Fruit fly (Drosophila melanogaster) whole organism, embryonic: Measurements from ENCODE around the gene spn-B.
A peak's percentile ranks its signal among the peaks of the same experiment; 100 is the strongest.

Source experiments
- Atf-2 ChIP-seq: fragments of 200-800 bp; sonication (Bioruptor generic); optimal IDR thresholded peaks from 2 replicates; lab custom pipeline; 2016; ENCODE audit warnings: missing biosample characterization, missing genetic modification characterization
- Atf6 ChIP-seq: fragments of 200-800 bp; sonication (Bioruptor generic); IDR thresholded peaks from 2 replicates; pipeline ENCODE4 v1.3.6; 2022; ENCODE audit warnings: missing biosample characterization, missing genetic modification characterization
- CG10267 ChIP-seq: fragments of 200-800 bp; sonication (Bioruptor generic); optimal IDR thresholded peaks from 2 replicates; lab custom pipeline; 2018; ENCODE audit warnings: missing biosample characterization, mild to moderate bottlenecking, missing genetic modification characterization, moderate library complexity
- CG10366 ChIP-seq: fragments of 200-800 bp; sonication (Bioruptor generic); IDR thresholded peaks from 2 replicates; pipeline ENCODE4 v1.3.6; 2022; ENCODE audit warnings: missing biosample characterization, missing genetic modification characterization
- CG10462 ChIP-seq: fragments of 200-800 bp; sonication (Bioruptor generic); optimal IDR thresholded peaks from 2 replicates; lab custom pipeline; 2016; ENCODE audit warnings: missing biosample characterization, missing genetic modification characterization
- CG10654 ChIP-seq: fragments of 200-800 bp; sonication (Bioruptor generic); optimal IDR thresholded peaks from 2 replicates; lab custom pipeline; 2016; ENCODE audit warnings: missing biosample characterization, missing genetic modification characterization
- CG12071 ChIP-seq: fragments of 200-800 bp; sonication (Bioruptor generic); optimal IDR thresholded peaks from 3 replicates; lab custom pipeline; 2018; ENCODE audit warnings: missing biosample characterization, mild to moderate bottlenecking, missing genetic modification characterization
- CG12155 ChIP-seq: fragments of 200-800 bp; sonication (Bioruptor generic); optimal IDR thresholded peaks from 3 replicates; lab custom pipeline; 2016; ENCODE audit warnings: missing biosample characterization, missing genetic modification characterization
- CG12299 ChIP-seq: fragments of 200-800 bp; sonication (Bioruptor generic); optimal IDR thresholded peaks from 2 replicates; lab custom pipeline; 2018; ENCODE audit warnings: missing biosample characterization, mild to moderate bottlenecking, missing genetic modification characterization
- CG13123 ChIP-seq: fragments of 200-800 bp; sonication (Bioruptor generic); optimal IDR thresholded peaks from 2 replicates; lab custom pipeline; 2016; ENCODE audit warnings: missing biosample characterization, missing genetic modification characterization
- CG14441 ChIP-seq: fragments of 200-800 bp; sonication (Bioruptor generic); IDR thresholded peaks from 2 replicates; pipeline ENCODE4 v1.3.6; 2022; ENCODE audit warnings: missing biosample characterization, missing genetic modification characterization
- CG1603 ChIP-seq: fragments of 200-800 bp; sonication (Bioruptor generic); optimal IDR thresholded peaks from 2 replicates; lab custom pipeline; 2019; ENCODE audit warnings: missing biosample characterization, mild to moderate bottlenecking, missing genetic modification characterization, moderate library complexity
- CG17612 ChIP-seq: fragments of 200-800 bp; sonication (Bioruptor generic); IDR thresholded peaks from 2 replicates; pipeline ENCODE4 v1.3.6; 2022; ENCODE audit warnings: missing biosample characterization, missing genetic modification characterization
- CG2120 ChIP-seq: fragments of 200-800 bp; sonication (Bioruptor generic); optimal IDR thresholded peaks from 3 replicates; lab custom pipeline; 2016; ENCODE audit warnings: missing biosample characterization, missing genetic modification characterization
- CG31441 ChIP-seq: fragments of 200-800 bp; sonication (Bioruptor generic); IDR thresholded peaks from 2 replicates; pipeline ENCODE4 v1.3.6; 2022; ENCODE audit warnings: missing biosample characterization, missing genetic modification characterization
- CG32532 ChIP-seq: fragments of 200-800 bp; sonication (Bioruptor generic); IDR thresholded peaks from 2 replicates; pipeline ENCODE4 v1.3.6; 2022; ENCODE audit warnings: missing biosample characterization, missing genetic modification characterization
- CG4730 ChIP-seq: fragments of 200-800 bp; sonication (Bioruptor generic); IDR thresholded peaks from 2 replicates; pipeline ENCODE4 v1.3.6; 2022; ENCODE audit warnings: missing biosample characterization, missing genetic modification characterization
- CG6654 ChIP-seq: fragments of 200-800 bp; sonication (Bioruptor generic); optimal IDR thresholded peaks from 2 replicates; lab custom pipeline; 2017; ENCODE audit warnings: missing biosample characterization, mild to moderate bottlenecking, missing genetic modification characterization
- CG7745 ChIP-seq: fragments of 200-800 bp; sonication (Bioruptor generic); optimal IDR thresholded peaks from 2 replicates; lab custom pipeline; 2018; ENCODE audit warnings: missing biosample characterization, mild to moderate bottlenecking, missing genetic modification characterization, moderate library complexity
- CG8388 ChIP-seq: fragments of 200-800 bp; sonication (Bioruptor generic); optimal IDR thresholded peaks from 2 replicates; lab custom pipeline; 2019; ENCODE audit warnings: missing biosample characterization, mild to moderate bottlenecking, missing genetic modification characterization, moderate library complexity
- CG8944 ChIP-seq: fragments of 200-800 bp; sonication (Bioruptor generic); optimal IDR thresholded peaks from 3 replicates; lab custom pipeline; 2016; ENCODE audit warnings: missing biosample characterization, missing genetic modification characterization
- CG9932 ChIP-seq: fragments of 200-800 bp; sonication (Bioruptor generic); IDR thresholded peaks from 2 replicates; pipeline ENCODE4 v1.3.6; 2022; ENCODE audit warnings: missing biosample characterization, missing genetic modification characterization
- D19B ChIP-seq: fragments of 200-800 bp; sonication (Bioruptor generic); optimal IDR thresholded peaks from 2 replicates; lab custom pipeline; 2017; ENCODE audit warnings: missing biosample characterization, mild to moderate bottlenecking, missing genetic modification characterization
- Dek ChIP-seq: fragments of 200-800 bp; sonication (Bioruptor generic); optimal IDR thresholded peaks from 3 replicates; lab custom pipeline; 2019; ENCODE audit warnings: missing biosample characterization, mild to moderate bottlenecking, missing genetic modification characterization, moderate library complexity
- Dip2 ChIP-seq: fragments of 200-800 bp; sonication (Bioruptor generic); IDR thresholded peaks from 2 replicates; pipeline ENCODE4 v1.3.6; 2022; ENCODE audit warnings: missing biosample characterization, missing genetic modification characterization
- Ets65A ChIP-seq: fragments of 200-800 bp; sonication (Bioruptor generic); peaks from one replicate; lab custom pipeline; 2016; ENCODE audit warnings: missing biosample characterization, missing genetic modification characterization
- HHEX ChIP-seq: fragments of 200-800 bp; sonication (Bioruptor generic); optimal IDR thresholded peaks from 3 replicates; lab custom pipeline; 2017; ENCODE audit warnings: missing biosample characterization, mild to moderate bottlenecking, missing genetic modification characterization, missing genetic modification reagents
- HmgD ChIP-seq: fragments of 200-800 bp; sonication (Bioruptor generic); optimal IDR thresholded peaks from 3 replicates; lab custom pipeline; 2016; ENCODE audit warnings: missing biosample characterization, missing genetic modification characterization
- Hmx ChIP-seq: fragments of 200-800 bp; sonication (Bioruptor generic); optimal IDR thresholded peaks from 2 replicates; lab custom pipeline; 2016; ENCODE audit warnings: missing biosample characterization, missing genetic modification characterization
- Sox102F ChIP-seq: fragments of 200-800 bp; sonication (Bioruptor generic); optimal IDR thresholded peaks from 2 replicates; lab custom pipeline; 2018; ENCODE audit warnings: missing biosample characterization, mild to moderate bottlenecking, missing genetic modification characterization, moderate library complexity
- Tbp ChIP-seq: fragments of >200 bp; optimal IDR thresholded peaks from 2 replicates; lab custom pipeline; 2018; ENCODE audit warnings: missing biosample characterization, missing genetic modification characterization
- Vsx1 ChIP-seq: fragments of 200-800 bp; sonication (Bioruptor generic); optimal IDR thresholded peaks from 2 replicates; lab custom pipeline; 2017; ENCODE audit warnings: missing biosample characterization, mild to moderate bottlenecking, missing genetic modification characterization, missing genetic modification reagents
- br ChIP-seq: fragments of >200 bp; optimal IDR thresholded peaks from 2 replicates; lab custom pipeline; 2017
- crc ChIP-seq: fragments of 200-800 bp; sonication (Bioruptor generic); optimal IDR thresholded peaks from 2 replicates; lab custom pipeline; 2016; ENCODE audit warnings: missing biosample characterization, missing genetic modification characterization
- dati ChIP-seq: fragments of 200-800 bp; sonication (Bioruptor generic); IDR thresholded peaks from 2 replicates; pipeline ENCODE4 v1.3.6; 2022; ENCODE audit warnings: missing biosample characterization, missing genetic modification characterization
- dpn ChIP-seq, 2 experiments: fragments of 200-800 bp; sonication (Bioruptor generic); optimal IDR thresholded peaks; 3 replicates each; lab custom pipeline; 2016; ENCODE audit warnings: missing biosample characterization in 2 of 2, missing genetic modification characterization in 2 of 2
- ems ChIP-seq: fragments of 200-800 bp; sonication (Bioruptor generic); optimal IDR thresholded peaks from 3 replicates; lab custom pipeline; 2016; ENCODE audit warnings: missing biosample characterization, missing genetic modification characterization
- en ChIP-seq: fragments of 200-800 bp; sonication (Bioruptor generic); optimal IDR thresholded peaks from 2 replicates; lab custom pipeline; 2016; ENCODE audit warnings: missing biosample characterization, missing genetic modification characterization
- fd64A ChIP-seq: fragments of 200-800 bp; sonication (Bioruptor generic); optimal IDR thresholded peaks from 3 replicates; lab custom pipeline; 2018; ENCODE audit warnings: missing biosample characterization, mild to moderate bottlenecking, missing genetic modification characterization
- fru ChIP-seq: fragments of >200 bp; optimal IDR thresholded peaks from 2 replicates; lab custom pipeline; 2017
- grau ChIP-seq: fragments of 200-800 bp; optimal IDR thresholded peaks from 3 replicates; lab custom pipeline; 2019; ENCODE audit warnings: missing biosample characterization, mild to moderate bottlenecking, missing genetic modification characterization, moderate library complexity
- ind ChIP-seq: fragments of 200-800 bp; sonication (Bioruptor generic); optimal IDR thresholded peaks from 3 replicates; lab custom pipeline; 2016; ENCODE audit warnings: missing biosample characterization, missing genetic modification characterization
- jumu ChIP-seq: fragments of 200-800 bp; sonication (Bioruptor generic); optimal IDR thresholded peaks from 3 replicates; lab custom pipeline; 2016; ENCODE audit warnings: missing biosample characterization, missing genetic modification characterization
- kni ChIP-seq: fragments of 200-800 bp; sonication (Bioruptor generic); optimal IDR thresholded peaks from 3 replicates; lab custom pipeline; 2017; ENCODE audit warnings: mild to moderate bottlenecking, missing biosample characterization, missing genetic modification reagents, missing genetic modification characterization
- lbe ChIP-seq: fragments of 200-800 bp; sonication (Bioruptor generic); optimal IDR thresholded peaks from 2 replicates; lab custom pipeline; 2016; ENCODE audit warnings: missing biosample characterization, mild to moderate bottlenecking, missing genetic modification characterization
- luna ChIP-seq: fragments of 200-800 bp; sonication (Bioruptor generic); optimal IDR thresholded peaks from 2 replicates; lab custom pipeline; 2016; ENCODE audit warnings: missing biosample characterization, missing genetic modification characterization
- pho ChIP-seq: fragments of 200-800 bp; sonication (Bioruptor generic); optimal IDR thresholded peaks from 2 replicates; lab custom pipeline; 2016; ENCODE audit warnings: missing biosample characterization, missing genetic modification characterization
- ranshi ChIP-seq: fragments of 200-800 bp; sonication (Bioruptor generic); IDR thresholded peaks from 2 replicates; pipeline ENCODE4 v1.3.6; 2022; ENCODE audit warnings: missing biosample characterization, missing genetic modification characterization
- scrt ChIP-seq: fragments of 200-800 bp; sonication (Bioruptor generic); optimal IDR thresholded peaks from 2 replicates; lab custom pipeline; 2018; ENCODE audit warnings: missing biosample characterization, mild to moderate bottlenecking, missing genetic modification characterization, moderate library complexity
- sens-2 ChIP-seq: fragments of 200-800 bp; sonication (Bioruptor generic); IDR thresholded peaks from 2 replicates; pipeline ENCODE4 v1.3.6; 2022; ENCODE audit warnings: missing biosample characterization, missing genetic modification characterization
- tx ChIP-seq: fragments of 200-800 bp; sonication (Bioruptor generic); optimal IDR thresholded peaks from 2 replicates; lab custom pipeline; 2016; ENCODE audit warnings: missing biosample characterization, missing genetic modification characterization
- unpg ChIP-seq: fragments of 200-800 bp; sonication (Bioruptor generic); optimal IDR thresholded peaks from 3 replicates; lab custom pipeline; 2018; ENCODE audit warnings: missing biosample characterization, mild to moderate bottlenecking, missing genetic modification characterization, moderate library complexity
- vfl ChIP-seq: fragments of 200-800 bp; sonication (Bioruptor generic); optimal IDR thresholded peaks from 2 replicates; lab custom pipeline; 2016; ENCODE audit warnings: missing biosample characterization, missing genetic modification characterization

The spn-B gene

dm6 chr3R:14283042-14283626, 44.7 kb upstream of the spn-B start (continued):
- no peak for TF ChIP-seq Dip2
- peak; percentile 38 for TF ChIP-seq HHEX
- no peak for TF ChIP-seq HmgD (GFP tag; lab: Kevin White, UChicago)
- TF ChIP-seq CG12155, result peak; percentile 34
- TF ChIP-seq CG13123 (GFP tag; lab: Kevin White, UChicago), result no peak
- TF ChIP-seq fd64A (GFP tag; lab: Kevin White, UChicago), result no peak
- TF ChIP-seq Hmx (GFP tag; lab: Kevin White, UChicago), result peak; percentile 6
- TF ChIP-seq CG12299 (tag; lab: Kevin White, UChicago), result no peak
- TF ChIP-seq Dek (tag; lab: Kevin White, UChicago), result peak; percentile 44
- peak; percentile 60 for TF ChIP-seq luna (GFP tag; lab: Kevin White, UChicago)
- no peak for TF ChIP-seq vfl (GFP tag; lab: Kevin White, UChicago)
- TF ChIP-seq CG2120 (GFP tag; lab: Kevin White, UChicago), result peak; percentile 79
- no peak for TF ChIP-seq CG32532 (GFP tag; lab: Robert Waterston, UW)
- no peak for TF ChIP-seq Atf6
- peak; percentile 23 for TF ChIP-seq pho
- peak; percentile 25 to 63 for TF ChIP-seq dpn (GFP tag; optimal IDR thresholded peaks at IDR 0.05; lab: Kevin White, UChicago)
- no peak for TF ChIP-seq kni (GFP tag; lab: Kevin White, UChicago)
- TF ChIP-seq Vsx1 (GFP tag; lab: Kevin White, UChicago), result peak; percentile 64
- no peak for TF ChIP-seq br (lab: Kevin White, UChicago)
- TF ChIP-seq CG10366 (GFP tag; lab: Robert Waterston, UW), result no peak
- TF ChIP-seq CG10267, result no peak
- no peak for TF ChIP-seq Tbp (GFP tag; lab: Kevin White, UChicago)
- TF ChIP-seq Atf-2, result peak; percentile 61
- no peak for TF ChIP-seq CG12071 (GFP tag; lab: Kevin White, UChicago)
- no peak for TF ChIP-seq CG31441 (GFP tag; lab: Robert Waterston, UW)
- TF ChIP-seq Sox102F (GFP tag; lab: Kevin White, UChicago), result peak; percentile 49
- TF ChIP-seq ems (GFP tag; lab: Kevin White, UChicago), result no peak
- no peak for TF ChIP-seq dati
- no peak for TF ChIP-seq CG4730 (GFP tag; lab: Robert Waterston, UW)
- no peak for TF ChIP-seq CG10654
- peak; percentile 31 for TF ChIP-seq CG8944 (GFP tag; lab: Kevin White, UChicago)
- peak; percentile 68 for TF ChIP-seq lbe (GFP tag; lab: Kevin White, UChicago)
- TF ChIP-seq crc (GFP tag; lab: Kevin White, UChicago), result peak; percentile 49
- TF ChIP-seq unpg (GFP tag; lab: Kevin White, UChicago), result peak; percentile 27
- peak; percentile 34 for TF ChIP-seq ind (GFP tag; lab: Kevin White, UChicago)
- TF ChIP-seq grau (tag; lab: Kevin White, UChicago), result peak; percentile 61
- TF ChIP-seq scrt (GFP tag; lab: Kevin White, UChicago), result peak; percentile 14
- no peak for TF ChIP-seq CG17612 (GFP tag; lab: Robert Waterston, UW)
- peak; percentile 14 for TF ChIP-seq CG10462
- no peak for TF ChIP-seq CG14441 (GFP tag; lab: Robert Waterston, UW)
- TF ChIP-seq CG1603 (tag; lab: Kevin White, UChicago), result peak; percentile 32
- TF ChIP-seq Ets65A (GFP tag; lab: Kevin White, UChicago), result peak; percentile 79
- TF ChIP-seq sens-2 (GFP tag; lab: Robert Waterston, UW), result no peak
- TF ChIP-seq CG8388 (GFP tag; lab: Kevin White, UChicago), result no peak
- no peak for TF ChIP-seq jumu
- TF ChIP-seq D19B, result peak; percentile 48
- TF ChIP-seq fru (lab: Kevin White, UChicago), result no peak
- TF ChIP-seq en, result peak; percentile 4
- TF ChIP-seq CG9932, result no peak
- TF ChIP-seq ranshi (GFP tag; lab: Robert Waterston, UW), result no peak
- TF ChIP-seq CG6654 (GFP tag; lab: Kevin White, UChicago), result no peak
- TF ChIP-seq tx (GFP tag; lab: Kevin White, UChicago), result no peak
- TF ChIP-seq CG7745 (tag; lab: Kevin White, UChicago), result no peak
